Worm (Caenorhabditis elegans) whole organism, L2 larva: Measurements from ENCODE around the gene srw-13.

Experiments used
- C34F6.9 ChIP-seq: fragments of 150-350 bp; optimal IDR thresholded peaks from 2 replicates; lab custom pipeline; 2014; ENCODE audit warnings: missing biosample characterization, missing genetic modification characterization
- Y55F3AM.14 ChIP-seq: fragments of 200-800 bp; sonication (Bioruptor generic); optimal IDR thresholded peaks from 2 replicates; lab custom pipeline; 2018; ENCODE audit warnings: mild to moderate bottlenecking, missing genetic modification characterization, missing compliant biosample characterization
- ZK546.5 ChIP-seq: sonication (generic microtip); optimal IDR thresholded peaks from 2 replicates; lab custom pipeline; 2017; ENCODE audit warnings: missing biosample characterization, missing genetic modification characterization
- ama-1 ChIP-seq: fragments of 150-350 bp; optimal IDR thresholded peaks from 2 replicates; lab custom pipeline; 2018; ENCODE audit warnings: inconsistent platforms
- blmp-1 ChIP-seq: sonication (generic microtip); optimal IDR thresholded peaks from 2 replicates; lab custom pipeline; 2017; ENCODE audit warnings: missing genetic modification characterization, mild to moderate bottlenecking, missing compliant biosample characterization, antibody characterized with exemption, moderate library complexity; ENCODE audit not compliant: insufficient read depth
- ceh-82 ChIP-seq: fragments of 150-350 bp; optimal IDR thresholded peaks from 2 replicates; lab custom pipeline; 2014; ENCODE audit warnings: missing biosample characterization, missing genetic modification characterization
- dmd-4 ChIP-seq: sonication (generic microtip); optimal IDR thresholded peaks from 2 replicates; lab custom pipeline; 2017; ENCODE audit warnings: missing biosample characterization, missing genetic modification characterization
- elt-1 ChIP-seq: fragments of 150-350 bp; optimal IDR thresholded peaks from 2 replicates; lab custom pipeline; 2014; ENCODE audit warnings: missing biosample characterization, missing genetic modification characterization
- fos-1 ChIP-seq: fragments of 150-350 bp; optimal IDR thresholded peaks from 2 replicates; lab custom pipeline; 2014; ENCODE audit warnings: missing biosample characterization, missing genetic modification characterization
- gmeb-1 ChIP-seq: fragments of 150-350 bp; optimal IDR thresholded peaks from 2 replicates; lab custom pipeline; 2014; ENCODE audit warnings: missing biosample characterization, missing genetic modification characterization
- lin-13 ChIP-seq: fragments of 150-350 bp; optimal IDR thresholded peaks from 2 replicates; lab custom pipeline; 2014; ENCODE audit warnings: missing biosample characterization, missing genetic modification reagents, missing genetic modification characterization
- lin-39 ChIP-seq: fragments of 150-350 bp; optimal IDR thresholded peaks from 2 replicates; lab custom pipeline; 2014; ENCODE audit warnings: missing biosample characterization, missing genetic modification reagents, missing genetic modification characterization
- lsy-2 ChIP-seq, 2 experiments: fragments of 150-350 bp in 1 of 2; sonication (generic microtip) in 1 of 2; optimal IDR thresholded peaks; 2 replicates each; lab custom pipeline; 2014 to 2017; ENCODE audit warnings: missing biosample characterization in 2 of 2, missing genetic modification characterization in 2 of 2
- mab-5 ChIP-seq: fragments of 150-350 bp; optimal IDR thresholded peaks from 2 replicates; lab custom pipeline; 2014; ENCODE audit warnings: missing biosample characterization, missing genetic modification characterization
- nhr-10 ChIP-seq: sonication (generic microtip); optimal IDR thresholded peaks from 2 replicates; lab custom pipeline; 2017; ENCODE audit warnings: missing biosample characterization, missing genetic modification characterization
- nhr-12 ChIP-seq: fragments of 150-350 bp; optimal IDR thresholded peaks from 2 replicates; lab custom pipeline; 2014; ENCODE audit warnings: missing biosample characterization, missing genetic modification characterization
- nhr-129 ChIP-seq: fragments of 150-350 bp; optimal IDR thresholded peaks from 2 replicates; lab custom pipeline; 2014; ENCODE audit warnings: missing biosample characterization, missing genetic modification characterization
- nhr-21 ChIP-seq: fragments of 150-350 bp; optimal IDR thresholded peaks from 2 replicates; lab custom pipeline; 2014; ENCODE audit warnings: missing biosample characterization, missing genetic modification characterization
- nhr-23 ChIP-seq: fragments of 150-350 bp; optimal IDR thresholded peaks from 2 replicates; lab custom pipeline; 2014; ENCODE audit warnings: missing biosample characterization, missing genetic modification reagents, missing genetic modification characterization
- nhr-25 ChIP-seq: fragments of 150-350 bp; sonication (generic microtip); optimal IDR thresholded peaks from 3 replicates; lab custom pipeline; 2014; ENCODE audit warnings: missing biosample characterization, missing genetic modification characterization
- nhr-6 ChIP-seq: fragments of 150-350 bp; optimal IDR thresholded peaks from 2 replicates; lab custom pipeline; 2014; ENCODE audit warnings: missing biosample characterization, missing genetic modification characterization
- nhr-77 ChIP-seq: fragments of 150-350 bp; optimal IDR thresholded peaks from 2 replicates; lab custom pipeline; 2014; ENCODE audit warnings: missing biosample characterization, missing genetic modification characterization
- peb-1 ChIP-seq: fragments of 150-350 bp; optimal IDR thresholded peaks from 2 replicates; lab custom pipeline; 2014; ENCODE audit warnings: missing biosample characterization, missing genetic modification characterization
- sma-3 ChIP-seq: sonication (generic microtip); optimal IDR thresholded peaks from 2 replicates; lab custom pipeline; 2016; ENCODE audit warnings: missing genetic modification reagents, missing genetic modification characterization, missing compliant biosample characterization
- snpc-4 ChIP-seq: fragments of 150-350 bp; optimal IDR thresholded peaks from 2 replicates; lab custom pipeline; 2014; ENCODE audit warnings: missing biosample characterization, missing genetic modification characterization
- unc-39 ChIP-seq: fragments of 150-350 bp; optimal IDR thresholded peaks from 2 replicates; lab custom pipeline; 2014; ENCODE audit warnings: missing biosample characterization, missing genetic modification characterization
- unc-55 ChIP-seq: fragments of 150-350 bp; sonication (generic microtip); optimal IDR thresholded peaks from 3 replicates; lab custom pipeline; 2014; ENCODE audit warnings: missing biosample characterization, missing genetic modification reagents, missing genetic modification characterization
- unc-62 ChIP-seq: fragments of 150-350 bp; optimal IDR thresholded peaks from 2 replicates; lab custom pipeline; 2014; ENCODE audit warnings: missing biosample characterization, missing genetic modification reagents, missing genetic modification characterization
- zag-1 ChIP-seq: fragments of 150-350 bp; optimal IDR thresholded peaks from 2 replicates; lab custom pipeline; 2014; ENCODE audit warnings: missing biosample characterization, missing genetic modification characterization
- ztf-11 ChIP-seq: sonication (generic microtip); optimal IDR thresholded peaks from 2 replicates; lab custom pipeline; 2017; ENCODE audit warnings: missing biosample characterization, missing genetic modification characterization
- ztf-4 ChIP-seq: fragments of 150-350 bp; optimal IDR thresholded peaks from 2 replicates; lab custom pipeline; 2014; ENCODE audit warnings: missing biosample characterization, missing genetic modification characterization

srw-13 gene

DNA sequence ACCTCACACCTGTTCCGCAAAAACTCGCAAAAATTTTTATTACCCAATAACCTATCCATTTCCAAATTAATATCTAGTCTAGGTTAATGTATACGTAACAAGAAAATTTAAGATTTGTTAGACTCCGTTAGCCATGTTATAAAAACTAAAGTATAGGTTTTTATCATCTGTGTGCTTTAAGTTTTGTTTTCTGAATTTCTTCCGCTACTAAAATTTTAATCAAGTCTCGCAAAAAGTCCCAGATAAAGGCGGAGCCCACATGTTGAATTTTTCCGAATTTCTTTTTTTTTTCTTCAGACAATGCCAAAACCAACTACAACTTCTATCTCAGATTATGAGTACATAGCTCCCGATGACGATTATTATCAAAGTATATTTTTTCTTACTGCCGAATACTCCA, at the start of gene srw-13:
Gene srw-13, plus strand, starts transcription at position 301 of the 400 bp plus-strand sequence.
- no peak for TF ChIP-seq mab-5 (tag; lab: Kevin White, UChicago)
- TF ChIP-seq snpc-4 (tag; lab: Kevin White, UChicago) = no peak
- no peak for TF ChIP-seq unc-62 (GFP tag; lab: Kevin White, UChicago)
- TF ChIP-seq unc-39 (tag; lab: Kevin White, UChicago) = no peak
- TF ChIP-seq blmp-1 (tag; lab: Kevin White, UChicago) = no peak
- no peak for TF ChIP-seq nhr-12
- TF ChIP-seq elt-1 (tag; lab: Kevin White, UChicago) = no peak
- TF ChIP-seq lin-39 (tag; lab: Kevin White, UChicago) = no peak
- no peak for TF ChIP-seq zag-1 (tag; lab: Kevin White, UChicago)
- no peak for TF ChIP-seq fos-1 (tag; lab: Kevin White, UChicago)
- TF ChIP-seq lsy-2 (tag; optimal IDR thresholded peaks at IDR 0.05; lab: Kevin White, UChicago) = no peak
- TF ChIP-seq lin-13 (GFP tag; lab: Kevin White, UChicago) = no peak
- TF ChIP-seq gmeb-1 (tag; lab: Kevin White, UChicago) = no peak
- TF ChIP-seq nhr-129 (tag; lab: Kevin White, UChicago) = no peak
- TF ChIP-seq C34F6.9 (tag; lab: Kevin White, UChicago) = no peak
- TF ChIP-seq ZK546.5 (tag; lab: Kevin White, UChicago) = no peak
- TF ChIP-seq, all 48 proteins: peak for 0

DNA sequence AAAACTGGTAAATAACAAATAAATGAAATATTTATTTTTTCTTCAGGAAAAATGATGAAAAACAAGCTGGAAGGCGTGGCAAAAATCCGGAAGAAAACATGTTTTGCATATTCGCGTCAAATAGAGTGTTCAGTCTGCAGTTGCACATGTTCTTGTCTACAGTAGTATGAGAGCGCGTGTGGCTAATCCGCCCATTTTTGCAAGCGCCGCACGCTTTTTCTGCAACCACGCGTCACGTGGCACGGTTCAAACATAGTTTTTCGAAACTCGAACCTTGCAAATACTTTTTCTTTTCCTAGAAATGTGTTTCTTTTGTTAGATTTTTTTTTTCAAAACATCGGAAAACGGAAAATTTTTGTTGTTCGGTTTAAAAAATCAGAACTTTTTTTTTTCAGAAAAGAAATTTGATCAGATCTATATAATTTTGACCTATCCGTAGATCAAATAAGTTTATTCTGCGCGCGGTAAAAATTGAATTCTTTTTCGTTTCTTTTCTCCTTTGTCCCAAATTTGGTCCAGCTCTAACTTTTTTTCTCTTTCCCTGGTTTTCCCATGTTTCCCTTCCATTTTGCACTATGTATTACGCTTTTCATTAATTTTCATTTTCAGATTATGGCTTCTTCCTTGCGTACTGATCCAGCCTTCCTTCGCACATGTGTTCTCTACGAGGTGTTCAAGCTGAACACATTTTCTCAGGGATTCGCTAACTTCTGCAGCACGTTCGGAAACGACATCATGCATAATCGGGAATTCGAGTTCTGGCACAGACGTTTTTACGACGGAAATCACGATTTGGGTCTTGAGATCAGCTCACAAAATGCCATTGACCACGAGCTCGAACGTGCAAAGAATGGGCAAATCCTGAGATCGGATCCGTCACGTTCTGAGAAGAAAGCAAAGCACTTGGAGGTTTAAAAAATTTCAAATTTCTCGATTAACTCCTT, 47.9 kb upstream of the srw-13 start, which contains the start of gene Y75B12B.1:
Gene Y75B12B.1, plus strand, starts transcription at position 603 of the 944 bp plus-strand sequence.
- TF ChIP-seq unc-55 = no peak
- TF ChIP-seq nhr-129 (tag; lab: Kevin White, UChicago) = no peak
- no peak for TF ChIP-seq ZK546.5 (tag; lab: Kevin White, UChicago)
- TF ChIP-seq nhr-10 (tag; lab: Kevin White, UChicago) = no peak
- no peak for TF ChIP-seq C34F6.9 (tag; lab: Kevin White, UChicago)
- TF ChIP-seq unc-39 (tag; lab: Kevin White, UChicago) = no peak
- no peak for TF ChIP-seq ama-1 (lab: Kevin White, UChicago)
- no peak for TF ChIP-seq nhr-25 (tag; lab: Kevin White, UChicago)
- TF ChIP-seq lin-39 (tag; lab: Kevin White, UChicago) = no peak
- no peak for TF ChIP-seq blmp-1 (tag; lab: Kevin White, UChicago)
- TF ChIP-seq nhr-77 (tag; lab: Kevin White, UChicago) = no peak
- TF ChIP-seq nhr-23 (tag; lab: Kevin White, UChicago) = no peak
- no peak for TF ChIP-seq peb-1 (tag; lab: Kevin White, UChicago)
- TF ChIP-seq Y55F3AM.14 (GFP tag; lab: Kevin White, UChicago) = no peak

DNA sequence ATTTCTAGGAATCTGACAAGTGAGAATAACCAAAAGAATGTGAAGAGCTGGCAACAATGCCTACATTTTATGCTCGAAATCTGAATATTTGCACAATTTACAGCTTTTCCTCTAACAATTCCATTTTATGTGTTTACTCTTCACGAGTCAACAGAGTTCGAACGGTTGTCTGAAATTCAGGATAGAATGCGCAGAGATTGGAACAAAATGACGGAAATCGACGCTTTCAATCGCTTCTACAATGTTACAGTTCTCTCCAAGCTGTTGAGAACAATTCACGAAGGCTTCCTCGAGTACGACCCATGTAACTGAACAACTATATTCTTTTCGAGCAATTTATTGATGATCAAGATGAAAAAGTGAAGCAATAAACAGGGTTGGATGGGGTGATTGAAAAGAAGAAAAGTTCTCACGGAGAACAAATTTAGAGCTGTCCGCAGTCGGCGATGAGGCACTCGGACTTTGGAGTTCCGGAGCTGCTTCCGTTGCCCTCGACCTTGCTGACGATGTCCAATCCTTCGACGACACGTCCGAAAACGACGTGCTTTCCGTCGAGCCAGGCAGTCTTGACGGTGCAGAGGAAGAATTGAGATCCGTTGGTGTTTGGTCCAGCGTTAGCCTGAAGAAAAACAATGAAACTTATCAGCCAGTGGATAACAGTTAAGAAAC, 45.9 kb upstream of the srw-13 start, which contains the start of gene Y75B12B.3:
Gene Y75B12B.3, minus strand, starts transcription at position 21 of the 669 bp plus-strand sequence.
- TF ChIP-seq ceh-82 (tag; lab: Kevin White, UChicago) (no peak), nhr-129 (tag; lab: Kevin White, UChicago) (no peak), ama-1 (lab: Kevin White, UChicago) (peak; percentile 75), nhr-6 (tag; lab: Kevin White, UChicago) (no peak), ztf-11 (tag; lab: Kevin White, UChicago) (no peak), nhr-21 (tag; lab: Kevin White, UChicago) (no peak), mab-5 (tag; lab: Kevin White, UChicago) (no peak), lsy-2 (tag; optimal IDR thresholded peaks at IDR 0.05; lab: Kevin White, UChicago) (peak in 1 of 2 experiments; percentile 29), dmd-4 (tag; lab: Kevin White, UChicago) (no peak), blmp-1 (tag; lab: Kevin White, UChicago) (no peak), nhr-23 (tag; lab: Kevin White, UChicago) (no peak), snpc-4 (tag; lab: Kevin White, UChicago) (no peak), ztf-4 (no peak), nhr-77 (tag; lab: Kevin White, UChicago) (no peak), sma-3 (GFP tag; lab: Kevin White, UChicago) (no peak)
